Fruit fly (Drosophila melanogaster) whole organism, embryonic: ENCODE results near the gene CG2059.
A peak's percentile ranks its signal among the peaks of the same experiment; 100 is the strongest.

Source experiments
- ATbp ChIP-seq: fragments of 200-800 bp; sonication (Bioruptor generic); optimal IDR thresholded peaks from 2 replicates; lab custom pipeline; 2017; ENCODE audit warnings: missing biosample characterization, mild to moderate bottlenecking, missing genetic modification characterization, missing genetic modification reagents
- Aef1 ChIP-seq: fragments of 200-800 bp; sonication (Bioruptor generic); IDR thresholded peaks from 3 replicates; pipeline ENCODE4 v1.3.6; 2022; ENCODE audit warnings: missing biosample characterization, missing genetic modification characterization
- CG12104 ChIP-seq: fragments of 200-800 bp; sonication (Bioruptor generic); optimal IDR thresholded peaks from 3 replicates; lab custom pipeline; 2016; ENCODE audit warnings: missing biosample characterization, missing genetic modification characterization
- CG12391 ChIP-seq: fragments of 200-800 bp; sonication (Bioruptor generic); optimal IDR thresholded peaks from 3 replicates; lab custom pipeline; 2018; ENCODE audit warnings: missing biosample characterization, mild to moderate bottlenecking, missing genetic modification characterization, moderate library complexity
- CG13287 ChIP-seq: fragments of 200-800 bp; sonication (Bioruptor generic); IDR thresholded peaks from 2 replicates; pipeline ENCODE4 v1.3.6; 2022; ENCODE audit warnings: missing biosample characterization, missing genetic modification characterization; ENCODE audit not compliant: partially characterized antibody
- CG13894 ChIP-seq: fragments of 200-800 bp; sonication (Bioruptor generic); optimal IDR thresholded peaks from 3 replicates; lab custom pipeline; 2018; ENCODE audit warnings: missing biosample characterization, mild to moderate bottlenecking, missing genetic modification characterization, moderate library complexity
- CG14860 ChIP-seq: fragments of 200-800 bp; sonication (Bioruptor generic); IDR thresholded peaks from 3 replicates; pipeline ENCODE4 v1.3.6; 2022; ENCODE audit warnings: missing biosample characterization, missing genetic modification characterization; ENCODE audit not compliant: partially characterized antibody
- CG14965 ChIP-seq: fragments of 200-800 bp; sonication (Bioruptor generic); optimal IDR thresholded peaks from 2 replicates; lab custom pipeline; 2016; ENCODE audit warnings: missing biosample characterization, missing genetic modification characterization, borderline replicate concordance
- CG17328 ChIP-seq: fragments of 200-800 bp; sonication (Bioruptor generic); IDR thresholded peaks from 2 replicates; pipeline ENCODE4 v1.3.6; 2022; ENCODE audit warnings: missing biosample characterization, missing genetic modification characterization
- CG17361 ChIP-seq: fragments of 200-800 bp; sonication (Bioruptor generic); IDR thresholded peaks from 3 replicates; pipeline ENCODE4 v1.3.6; 2022; ENCODE audit warnings: missing biosample characterization, missing genetic modification characterization
- CG18011 ChIP-seq: fragments of 200-800 bp; sonication (Bioruptor generic); optimal IDR thresholded peaks from 2 replicates; lab custom pipeline; 2017; ENCODE audit warnings: missing biosample characterization, missing genetic modification characterization, mild to moderate bottlenecking, moderate library complexity, missing genotype
- CG18476 ChIP-seq: fragments of 200-800 bp; sonication (Bioruptor generic); optimal IDR thresholded peaks from 2 replicates; lab custom pipeline; 2016; ENCODE audit warnings: missing biosample characterization, mild to moderate bottlenecking, missing genetic modification characterization
- CG3726 ChIP-seq: fragments of 200-800 bp; sonication (Bioruptor generic); IDR thresholded peaks from 3 replicates; pipeline ENCODE4, ENCODE4 v1.3.6; 2022; ENCODE audit warnings: missing biosample characterization, missing genetic modification characterization
- CG4282 ChIP-seq: fragments of 200-800 bp; sonication (Bioruptor generic); optimal IDR thresholded peaks from 2 replicates; lab custom pipeline; 2016; ENCODE audit warnings: missing biosample characterization, missing genetic modification characterization
- CG4820 ChIP-seq: fragments of 200-800 bp; sonication (Bioruptor generic); optimal IDR thresholded peaks from 3 replicates; lab custom pipeline; 2016; ENCODE audit warnings: missing biosample characterization, missing genetic modification characterization
- CG5953 ChIP-seq: fragments of 200-800 bp; sonication (Bioruptor generic); IDR thresholded peaks from 2 replicates; pipeline ENCODE4 v1.3.6; 2022; ENCODE audit warnings: missing biosample characterization, missing genetic modification characterization
- CG6813 ChIP-seq: fragments of 200-800 bp; sonication (Bioruptor generic); optimal IDR thresholded peaks from 2 replicates; lab custom pipeline; 2017; ENCODE audit warnings: missing biosample characterization, missing genetic modification characterization, mild to moderate bottlenecking, moderate library complexity, missing genetic modification reagents
- CG8924 ChIP-seq: fragments of 200-800 bp; optimal IDR thresholded peaks from 3 replicates; lab custom pipeline; 2019; ENCODE audit warnings: missing biosample characterization, mild to moderate bottlenecking, missing genetic modification characterization, moderate library complexity
- CG9797 ChIP-seq: fragments of 200-800 bp; sonication (Bioruptor generic); optimal IDR thresholded peaks from 3 replicates; lab custom pipeline; 2018; ENCODE audit warnings: missing biosample characterization, mild to moderate bottlenecking, missing genetic modification characterization
- Dref ChIP-seq: fragments of 200-800 bp; sonication (Bioruptor generic); IDR thresholded peaks from 2 replicates; pipeline ENCODE4 v1.3.6; 2022; ENCODE audit warnings: missing biosample characterization, missing genetic modification characterization
- Elba2 ChIP-seq: fragments of 200-800 bp; sonication (Bioruptor generic); optimal IDR thresholded peaks from 3 replicates; lab custom pipeline; 2016; ENCODE audit warnings: missing biosample characterization, missing genetic modification characterization
- Ets97D ChIP-seq: fragments of 200-800 bp; sonication (Bioruptor generic); optimal IDR thresholded peaks from 3 replicates; lab custom pipeline; 2016; ENCODE audit warnings: missing biosample characterization, missing genetic modification characterization
- Gug ChIP-seq: fragments of 200-800 bp; sonication (Bioruptor generic); IDR thresholded peaks from 4 replicates; pipeline ENCODE4 v1.3.6; 2022; ENCODE audit warnings: missing biosample characterization, missing genetic modification characterization
- Hsf ChIP-seq: fragments of 200-800 bp; sonication (Bioruptor generic); optimal IDR thresholded peaks from 3 replicates; lab custom pipeline; 2016; ENCODE audit warnings: missing biosample characterization, missing genetic modification characterization
- MBD-R2 ChIP-seq: fragments of 200-800 bp; sonication (Bioruptor generic); IDR thresholded peaks from 2 replicates; pipeline ENCODE4 v1.3.6; 2022; ENCODE audit warnings: missing biosample characterization, missing genetic modification characterization
- Optix ChIP-seq: fragments of 200-800 bp; sonication (Bioruptor generic); IDR thresholded peaks from 3 replicates; pipeline ENCODE4 v1.3.6; 2022; ENCODE audit warnings: missing biosample characterization, missing genetic modification characterization
- PHDP ChIP-seq: fragments of 200-800 bp; sonication (Bioruptor generic); optimal IDR thresholded peaks from 3 replicates; lab custom pipeline; 2018; ENCODE audit warnings: missing biosample characterization, mild to moderate bottlenecking, missing genetic modification characterization, moderate library complexity
- Tbp ChIP-seq: fragments of >200 bp; optimal IDR thresholded peaks from 2 replicates; lab custom pipeline; 2018; ENCODE audit warnings: missing biosample characterization, missing genetic modification characterization
- Xrp1 ChIP-seq: fragments of 200-800 bp; sonication (Bioruptor generic); IDR thresholded peaks from 2 replicates; pipeline ENCODE4 v1.3.6; 2022; ENCODE audit warnings: missing biosample characterization, missing genetic modification characterization
- bigmax ChIP-seq: fragments of 200-800 bp; sonication (Bioruptor generic); optimal IDR thresholded peaks from 2 replicates; lab custom pipeline; 2018; ENCODE audit warnings: missing biosample characterization, mild to moderate bottlenecking, missing genetic modification characterization
- chn ChIP-seq: fragments of 200-800 bp; sonication (Bioruptor generic); optimal IDR thresholded peaks from 2 replicates; lab custom pipeline; 2016; ENCODE audit warnings: missing biosample characterization, missing genetic modification characterization
- da ChIP-seq: fragments of 200-800 bp; sonication (Bioruptor generic); optimal IDR thresholded peaks from 2 replicates; lab custom pipeline; 2016; ENCODE audit warnings: missing biosample characterization, missing genetic modification characterization
- dimm ChIP-seq: fragments of 200-800 bp; sonication (Bioruptor generic); IDR thresholded peaks from 2 replicates; pipeline ENCODE4 v1.3.6; 2022; ENCODE audit warnings: missing biosample characterization, missing genetic modification characterization
- en ChIP-seq: fragments of 200-800 bp; sonication (Bioruptor generic); optimal IDR thresholded peaks from 2 replicates; lab custom pipeline; 2016; ENCODE audit warnings: missing biosample characterization, missing genetic modification characterization
- fd64A ChIP-seq: fragments of 200-800 bp; sonication (Bioruptor generic); optimal IDR thresholded peaks from 3 replicates; lab custom pipeline; 2018; ENCODE audit warnings: missing biosample characterization, mild to moderate bottlenecking, missing genetic modification characterization
- gro ChIP-seq: fragments of 200-800 bp; sonication (Bioruptor generic); optimal IDR thresholded peaks from 2 replicates; lab custom pipeline; 2016; ENCODE audit warnings: missing biosample characterization, missing genetic modification characterization
- ham ChIP-seq: fragments of 200-800 bp; sonication (Bioruptor generic); IDR thresholded peaks from 2 replicates; pipeline ENCODE4 v1.3.6; 2022; ENCODE audit warnings: missing biosample characterization, missing genetic modification characterization
- klu ChIP-seq: fragments of 200-800 bp; sonication (Bioruptor generic); IDR thresholded peaks from 2 replicates; pipeline ENCODE4 v1.3.6; 2022; ENCODE audit warnings: missing biosample characterization, missing genetic modification characterization
- knrl ChIP-seq: fragments of 200-800 bp; sonication (Bioruptor generic); IDR thresholded peaks from 3 replicates; pipeline ENCODE4 v1.3.6; 2022; ENCODE audit warnings: missing biosample characterization, missing genetic modification characterization; ENCODE audit not compliant: partially characterized antibody
- lilli ChIP-seq: fragments of 200-800 bp; sonication (Bioruptor generic); optimal IDR thresholded peaks from 3 replicates; lab custom pipeline; 2016; ENCODE audit warnings: missing biosample characterization, missing genetic modification characterization
- nerfin-1 ChIP-seq: fragments of 200-800 bp; sonication (Bioruptor generic); optimal IDR thresholded peaks from 3 replicates; lab custom pipeline; 2019; ENCODE audit warnings: missing biosample characterization, mild to moderate bottlenecking, missing genetic modification characterization, moderate library complexity
- nmo ChIP-seq: fragments of 200-800 bp; sonication (Bioruptor generic); optimal IDR thresholded peaks from 2 replicates; lab custom pipeline; 2018; ENCODE audit warnings: missing biosample characterization, mild to moderate bottlenecking, missing genetic modification characterization, moderate library complexity
- onecut ChIP-seq: fragments of 200-800 bp; sonication (Bioruptor generic); IDR thresholded peaks from 2 replicates; pipeline ENCODE4 v1.3.6; 2022; ENCODE audit warnings: missing biosample characterization, missing genetic modification characterization
- p53 ChIP-seq: fragments of 200-800 bp; sonication (Bioruptor generic); optimal IDR thresholded peaks from 2 replicates; lab custom pipeline; 2016; ENCODE audit warnings: missing biosample characterization, missing genetic modification characterization
- pnt ChIP-seq: fragments of 200-800 bp; sonication (Bioruptor generic); optimal IDR thresholded peaks from 3 replicates; lab custom pipeline; 2016; ENCODE audit warnings: missing biosample characterization, missing genetic modification characterization
- ranshi ChIP-seq: fragments of 200-800 bp; sonication (Bioruptor generic); IDR thresholded peaks from 2 replicates; pipeline ENCODE4 v1.3.6; 2022; ENCODE audit warnings: missing biosample characterization, missing genetic modification characterization
- sens ChIP-seq: fragments of 200-800 bp; sonication (Bioruptor generic); peaks from one replicate; lab custom pipeline; 2016; ENCODE audit warnings: missing biosample characterization, missing genetic modification characterization
- sens-2 ChIP-seq: fragments of 200-800 bp; sonication (Bioruptor generic); IDR thresholded peaks from 2 replicates; pipeline ENCODE4 v1.3.6; 2022; ENCODE audit warnings: missing biosample characterization, missing genetic modification characterization
- slbo ChIP-seq: fragments of 200-800 bp; sonication (Bioruptor generic); IDR thresholded peaks from 2 replicates; pipeline ENCODE4 v1.3.6; 2022; ENCODE audit warnings: missing biosample characterization, missing genetic modification characterization
- twi ChIP-seq: fragments of 200-800 bp; optimal IDR thresholded peaks from 2 replicates; lab custom pipeline; 2019; ENCODE audit warnings: missing biosample characterization, mild to moderate bottlenecking, missing genetic modification characterization, moderate library complexity
- zfh1 ChIP-seq: fragments of 200-800 bp; sonication (Bioruptor generic); IDR thresholded peaks from 3 replicates; pipeline ENCODE4 v1.3.6; 2022; ENCODE audit warnings: missing biosample characterization, missing genetic modification characterization

Gene CG2059

DNA sequence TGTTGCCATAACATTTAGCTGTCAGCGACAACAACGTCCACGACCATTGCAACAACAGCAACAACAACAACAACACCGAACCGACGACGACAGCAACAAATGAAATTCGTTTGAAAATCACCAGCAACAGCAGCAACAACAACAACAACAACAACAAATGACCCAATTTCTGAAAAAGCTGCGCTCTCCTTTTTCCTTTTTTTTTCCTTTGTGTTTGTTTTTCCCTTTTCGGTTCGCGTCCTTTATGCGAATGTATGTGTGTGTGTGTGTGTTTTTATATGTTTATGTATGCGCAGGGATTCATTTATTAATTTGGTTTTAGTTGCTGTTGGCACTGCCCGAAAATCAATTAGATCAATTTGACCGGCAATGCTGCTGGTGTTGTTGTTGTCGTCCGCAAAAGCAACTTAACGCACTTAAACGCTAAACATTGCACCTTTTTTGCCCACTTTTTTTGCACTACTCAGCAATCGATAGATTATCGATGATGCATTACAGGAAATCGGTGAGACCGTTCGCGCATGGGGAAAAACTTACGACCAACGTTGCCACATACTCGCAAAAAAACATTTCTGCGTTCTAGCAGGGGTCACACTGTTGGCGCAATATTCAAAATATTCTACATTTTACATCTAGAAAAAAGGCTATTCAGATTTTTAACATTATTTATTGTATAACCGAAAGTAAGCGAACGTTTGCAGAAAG lies 4.8 kb downstream of the CG2059 start, which contains the start of gene unc-119 (continued):
- TF ChIP-seq CG13894 (tag; lab: Kevin White, UChicago) (peak; percentile 55), Xrp1 (GFP tag; lab: Robert Waterston, UW) (no peak), CG12104 (GFP tag; lab: Kevin White, UChicago) (no peak), klu (GFP tag; lab: Robert Waterston, UW) (no peak), bigmax (GFP tag; lab: Kevin White, UChicago) (no peak), CG4820 (no peak), CG17328 (GFP tag; lab: Robert Waterston, UW) (no peak), PHDP (no peak), Gug (GFP tag; lab: Robert Waterston, UW) (no peak), CG14860 (GFP tag; lab: Robert Waterston, UW) (0 out of 3 replicates have a peak, but pooled peaks have one; percentile 36), da (no peak), nmo (peak; percentile 42), ATbp (GFP tag; lab: Kevin White, UChicago) (no peak), CG12391 (tag; lab: Kevin White, UChicago) (peak; percentile 16), CG8924 (tag; lab: Kevin White, UChicago) (peak; percentile 40), CG18476 (GFP tag; lab: Kevin White, UChicago) (no peak), MBD-R2 (GFP tag; lab: Robert Waterston, UW) (peak; percentile 46), onecut (GFP tag; lab: Robert Waterston, UW) (no peak; the same call in 1 of the 2 replicates), Tbp (GFP tag; lab: Kevin White, UChicago) (no peak), en (no peak), CG14965 (GFP tag; lab: Kevin White, UChicago) (no peak), ranshi (no peak), CG13287 (GFP tag; lab: Robert Waterston, UW) (peak; percentile 82), zfh1 (GFP tag; lab: Robert Waterston, UW) (no peak), Elba2 (GFP tag; lab: Kevin White, UChicago) (no peak), Aef1 (GFP tag; lab: Robert Waterston, UW) (no peak), slbo (GFP tag; lab: Robert Waterston, UW) (no peak), fd64A (no peak), twi (no peak), gro (GFP tag; lab: Kevin White, UChicago) (peak; percentile 22), CG3726 (GFP tag; lab: Robert Waterston, UW) (no peak), lilli (GFP tag; lab: Kevin White, UChicago) (peak; percentile 11), CG4282 (GFP tag; lab: Kevin White, UChicago) (no peak), CG9797 (GFP tag; lab: Kevin White, UChicago) (peak; percentile 87), CG18011 (GFP tag; lab: Kevin White, UChicago) (no peak), chn (GFP tag; lab: Kevin White, UChicago) (no peak), nerfin-1 (tag; lab: Kevin White, UChicago) (no peak), Dref (GFP tag; lab: Robert Waterston, UW) (peak; percentile 86), ham (GFP tag; lab: Robert Waterston, UW) (no peak), pnt (GFP tag; lab: Kevin White, UChicago) (no peak), CG5953 (GFP tag; lab: Robert Waterston, UW) (no peak), CG17361 (GFP tag; lab: Robert Waterston, UW) (no peak), p53 (GFP tag; lab: Kevin White, UChicago) (peak; percentile 30), Ets97D (GFP tag; lab: Kevin White, UChicago) (peak; percentile 84), knrl (GFP tag; lab: Robert Waterston, UW) (peak; percentile 78), CG6813 (GFP tag; lab: Kevin White, UChicago) (no peak), dimm (no peak), sens-2 (GFP tag; lab: Robert Waterston, UW) (no peak), sens (GFP tag; lab: Kevin White, UChicago) (peak; percentile 51), Hsf (GFP tag; lab: Kevin White, UChicago) (no peak), Optix (GFP tag; lab: Robert Waterston, UW) (no peak)
